Fruit fly (Drosophila melanogaster): ENCODE measurements around the gene CG14418.

The CG14418 gene

dm6 chrX:2876433-2876832 lies 7.0 kb downstream of the CG14418 start, which contains the start of gene CG14417:
Gene CG14417, minus strand, starts transcription at chrX:2876533.
- TF ChIP-seq Dif (GFP tag; optimal IDR thresholded peaks at IDR 0.05; ENCODE audit: partially characterized antibody) (no peak), CG9705 (GFP tag; optimal IDR thresholded peaks at IDR 0.05) (no peak), ey (GFP tag; optimal IDR thresholded peaks at IDR 0.05) (no peak), foxo (GFP tag; optimal IDR thresholded peaks at IDR 0.05) (no peak), sage (GFP tag; optimal IDR thresholded peaks at IDR 0.05) (no peak), fru (GFP tag; optimal IDR thresholded peaks at IDR 0.05) (no peak), GATAd (GFP tag; optimal IDR thresholded peaks at IDR 0.05) (no peak), rgr (GFP tag; optimal IDR thresholded peaks at IDR 0.05) (no peak), CrebA (GFP tag; optimal IDR thresholded peaks at IDR 0.05; ENCODE audit: borderline replicate concordance) (no peak), Jra (GFP tag; optimal IDR thresholded peaks at IDR 0.05) (no peak), h (GFP tag; optimal IDR thresholded peaks at IDR 0.05) (no peak)

dm6 chrX:2872753-2873152 lies 10.7 kb downstream of the CG14418 start, which contains the start of gene CG14416:
Gene CG14416, minus strand, starts transcription at chrX:2872853.
- TF ChIP-seq Dfd (GFP tag; optimal IDR thresholded peaks at IDR 0.05) (no peak), Jra (GFP tag; optimal IDR thresholded peaks at IDR 0.05) (no peak)

DNA sequence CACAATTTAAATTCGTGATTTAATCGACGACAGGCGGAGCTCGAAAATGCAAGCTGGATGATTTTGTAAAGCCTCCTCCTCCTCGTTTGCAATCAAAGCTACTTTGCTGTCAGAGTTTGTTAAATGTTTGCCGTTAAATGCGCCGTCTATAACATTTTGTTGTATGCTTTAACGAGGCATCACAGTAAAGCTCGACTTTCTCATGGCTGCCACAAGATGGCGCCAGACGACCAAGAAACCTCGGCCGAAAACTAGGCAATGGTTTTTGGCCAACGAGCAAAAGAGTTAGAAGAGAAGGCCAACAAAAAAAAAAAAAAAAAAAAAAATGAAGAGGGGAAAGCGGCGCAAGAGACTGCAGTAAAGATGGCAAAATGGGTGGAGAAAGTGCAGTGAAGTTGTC lies 14.0 kb downstream of the CG14418 start:
- no peak for TF ChIP-seq psq (GFP tag; optimal IDR thresholded peaks at IDR 0.05)

DNA sequence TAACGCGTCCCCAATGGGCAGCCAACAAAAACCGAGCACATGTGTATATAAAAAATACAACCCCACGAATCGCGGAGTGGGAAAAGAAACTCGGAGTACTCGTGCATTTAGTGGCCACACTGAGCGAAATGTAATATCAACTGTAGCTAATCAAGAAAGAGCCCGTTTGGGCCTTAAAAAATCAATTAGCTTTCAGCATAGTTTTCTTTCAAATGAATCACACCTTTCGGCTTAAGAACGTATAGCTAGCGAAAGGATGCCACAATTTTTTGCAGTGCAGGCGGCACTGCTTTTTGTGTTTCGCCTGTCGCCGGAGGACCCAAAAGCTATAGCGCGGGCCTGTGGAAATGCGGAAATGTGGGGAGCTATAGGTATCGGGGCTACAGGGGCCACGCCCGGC lies 22.5 kb downstream of the CG14418 start:
- TF ChIP-seq h (GFP tag; optimal IDR thresholded peaks at IDR 0.05) (peak; percentile 6), Dfd (GFP tag; optimal IDR thresholded peaks at IDR 0.05) (no peak), Dif (GFP tag; optimal IDR thresholded peaks at IDR 0.05; ENCODE audit: partially characterized antibody) (no peak), tai (GFP tag; optimal IDR thresholded peaks at IDR 0.05) (no peak), dl (GFP tag; optimal IDR thresholded peaks at IDR 0.05; ENCODE audit: insufficient read depth in 1 of 2, partially characterized antibody in 2 of 2) (no peak), OdsH (GFP tag; optimal IDR thresholded peaks at IDR 0.05) (no peak), sv (GFP tag; optimal IDR thresholded peaks at IDR 0.05) (no peak), Vsx2 (GFP tag; optimal IDR thresholded peaks at IDR 0.05; ENCODE audit: partially characterized antibody) (no peak), GATAd (GFP tag; optimal IDR thresholded peaks at IDR 0.05) (no peak), psq (GFP tag; optimal IDR thresholded peaks at IDR 0.05) (no peak), Hnf4 (GFP tag; optimal IDR thresholded peaks at IDR 0.05) (no peak), HLH106 (tag; optimal IDR thresholded peaks at IDR 0.05) (no peak), Abd-B (GFP tag; optimal IDR thresholded peaks at IDR 0.05) (no peak), Sp1 (GFP tag; optimal IDR thresholded peaks at IDR 0.05) (peak; percentile 16), sage (GFP tag; optimal IDR thresholded peaks at IDR 0.05) (no peak), brk (GFP tag; optimal IDR thresholded peaks at IDR 0.05) (no peak), fru (GFP tag; optimal IDR thresholded peaks at IDR 0.05) (no peak), CrebA (GFP tag; optimal IDR thresholded peaks at IDR 0.05; ENCODE audit: borderline replicate concordance) (no peak), br (GFP tag; optimal IDR thresholded peaks at IDR 0.05) (no peak), ey (GFP tag; optimal IDR thresholded peaks at IDR 0.05) (peak; percentile 13), CG9705 (GFP tag; optimal IDR thresholded peaks at IDR 0.05) (no peak), dmrt93B (GFP tag; optimal IDR thresholded peaks at IDR 0.05) (no peak)
